Fruit fly (Drosophila melanogaster) whole organism, embryonic: ENCODE results near the gene CG10283.

Source experiments
- CG10565 ChIP-seq: fragments of 200-800 bp; sonication (Bioruptor generic); optimal IDR thresholded peaks from 3 replicates; lab custom pipeline; 2016; ENCODE audit warnings: missing biosample characterization, mild to moderate bottlenecking, missing genetic modification characterization
- CG11247 ChIP-seq: fragments of 200-800 bp; sonication (Bioruptor generic); IDR thresholded peaks from 2 replicates; pipeline ENCODE4 v1.3.6; 2022; ENCODE audit warnings: missing biosample characterization, missing genetic modification characterization
- CG1233 ChIP-seq: fragments of 200-800 bp; sonication (Bioruptor generic); optimal IDR thresholded peaks from 4 replicates; lab custom pipeline; 2018; ENCODE audit warnings: missing biosample characterization, mild to moderate bottlenecking, missing genetic modification characterization
- CG13296 ChIP-seq: fragments of 200-800 bp; sonication (Bioruptor generic); optimal IDR thresholded peaks from 3 replicates; lab custom pipeline; 2018; ENCODE audit warnings: missing biosample characterization, mild to moderate bottlenecking, missing genetic modification characterization
- CG13424 ChIP-seq: fragments of 200-800 bp; sonication (Bioruptor generic); optimal IDR thresholded peaks from 2 replicates; lab custom pipeline; 2019; ENCODE audit warnings: missing biosample characterization, mild to moderate bottlenecking, missing genetic modification characterization, moderate library complexity
- CG13775 ChIP-seq: fragments of 200-800 bp; sonication (Bioruptor generic); optimal IDR thresholded peaks from 3 replicates; lab custom pipeline; 2017; ENCODE audit warnings: missing biosample characterization, mild to moderate bottlenecking, missing genetic modification characterization
- CG14441 ChIP-seq: fragments of 200-800 bp; sonication (Bioruptor generic); IDR thresholded peaks from 2 replicates; pipeline ENCODE4 v1.3.6; 2022; ENCODE audit warnings: missing biosample characterization, missing genetic modification characterization
- CG17361 ChIP-seq: fragments of 200-800 bp; sonication (Bioruptor generic); IDR thresholded peaks from 3 replicates; pipeline ENCODE4 v1.3.6; 2022; ENCODE audit warnings: missing biosample characterization, missing genetic modification characterization
- CG17612 ChIP-seq: fragments of 200-800 bp; sonication (Bioruptor generic); IDR thresholded peaks from 2 replicates; pipeline ENCODE4 v1.3.6; 2022; ENCODE audit warnings: missing biosample characterization, missing genetic modification characterization
- CG2199 ChIP-seq: fragments of 200-800 bp; sonication (Bioruptor generic); IDR thresholded peaks from 3 replicates; pipeline ENCODE4 v1.3.6; 2022; ENCODE audit warnings: missing biosample characterization, missing genetic modification characterization
- CG2889 ChIP-seq: fragments of 200-800 bp; sonication (Bioruptor generic); IDR thresholded peaks from 3 replicates; pipeline ENCODE4 v1.3.6; 2022; ENCODE audit warnings: missing biosample characterization, missing genetic modification characterization
- CG30431 ChIP-seq: fragments of 200-800 bp; sonication (Bioruptor generic); optimal IDR thresholded peaks from 2 replicates; lab custom pipeline; 2017; ENCODE audit warnings: missing biosample characterization, missing genetic modification characterization
- CG31388 ChIP-seq: fragments of 200-800 bp; sonication (Bioruptor generic); optimal IDR thresholded peaks from 2 replicates; lab custom pipeline; 2016; ENCODE audit warnings: missing biosample characterization, missing genetic modification characterization
- CG32767 ChIP-seq: fragments of 200-800 bp; sonication (Bioruptor generic); IDR thresholded peaks from 2 replicates; pipeline ENCODE4 v1.3.6; 2022; ENCODE audit warnings: missing biosample characterization, missing genetic modification characterization
- CG3407 ChIP-seq: fragments of 200-800 bp; sonication (Bioruptor generic); optimal IDR thresholded peaks from 2 replicates; lab custom pipeline; 2018; ENCODE audit warnings: missing biosample characterization, mild to moderate bottlenecking, missing genetic modification characterization
- CG3726 ChIP-seq: fragments of 200-800 bp; sonication (Bioruptor generic); IDR thresholded peaks from 3 replicates; pipeline ENCODE4, ENCODE4 v1.3.6; 2022; ENCODE audit warnings: missing biosample characterization, missing genetic modification characterization
- CG4282 ChIP-seq: fragments of 200-800 bp; sonication (Bioruptor generic); optimal IDR thresholded peaks from 2 replicates; lab custom pipeline; 2016; ENCODE audit warnings: missing biosample characterization, missing genetic modification characterization
- CG6175 ChIP-seq: fragments of 200-800 bp; sonication (Bioruptor generic); IDR thresholded peaks from 3 replicates; pipeline ENCODE4 v1.3.6; 2022; ENCODE audit warnings: missing biosample characterization, missing genetic modification characterization
- CG7556 ChIP-seq: fragments of 200-800 bp; sonication (Bioruptor generic); optimal IDR thresholded peaks from 2 replicates; lab custom pipeline; 2017; ENCODE audit warnings: missing biosample characterization, mild to moderate bottlenecking, missing genetic modification characterization
- CG8290 ChIP-seq, 3 experiments: fragments of 200-800 bp; sonication (Bioruptor generic); optimal IDR thresholded peaks; 2 replicates each; lab custom pipeline; 2016 to 2019; ENCODE audit warnings: missing biosample characterization in 3 of 3, missing genetic modification characterization in 3 of 3, mild to moderate bottlenecking in 2 of 3, moderate library complexity in 1 of 3
- CG9609 ChIP-seq: fragments of 200-800 bp; sonication (Bioruptor generic); optimal IDR thresholded peaks from 3 replicates; lab custom pipeline; 2016; ENCODE audit warnings: missing biosample characterization, missing genetic modification characterization
- CTCF ChIP-seq: fragments of 200-800 bp; sonication (Bioruptor generic); optimal IDR thresholded peaks from 2 replicates; lab custom pipeline; 2017; ENCODE audit warnings: missing biosample characterization, mild to moderate bottlenecking, missing genetic modification characterization, moderate library complexity
- Dek ChIP-seq: fragments of 200-800 bp; sonication (Bioruptor generic); optimal IDR thresholded peaks from 3 replicates; lab custom pipeline; 2019; ENCODE audit warnings: missing biosample characterization, mild to moderate bottlenecking, missing genetic modification characterization, moderate library complexity
- Doc2 ChIP-seq: fragments of 200-800 bp; sonication (Bioruptor generic); IDR thresholded peaks from 2 replicates; pipeline ENCODE4 v1.3.6; 2022; ENCODE audit warnings: missing biosample characterization, missing genetic modification characterization
- E2f1 ChIP-seq: fragments of 200-800 bp; sonication (Bioruptor generic); IDR thresholded peaks from 2 replicates; pipeline ENCODE4 v1.3.6; 2022; ENCODE audit warnings: missing biosample characterization, missing genetic modification characterization
- Hand ChIP-seq: fragments of 200-800 bp; sonication (Bioruptor generic); optimal IDR thresholded peaks from 2 replicates; lab custom pipeline; 2017; ENCODE audit warnings: mild to moderate bottlenecking, missing biosample characterization, missing genetic modification reagents, missing genetic modification characterization
- Jarid2 ChIP-seq: fragments of 200-800 bp; sonication (Bioruptor generic); optimal IDR thresholded peaks from 3 replicates; lab custom pipeline; 2017; ENCODE audit warnings: mild to moderate bottlenecking, missing biosample characterization, missing genetic modification reagents, missing genetic modification characterization
- Lhr ChIP-seq: fragments of 200-800 bp; sonication (Bioruptor generic); optimal IDR thresholded peaks from 3 replicates; lab custom pipeline; 2017; ENCODE audit warnings: mild to moderate bottlenecking, missing biosample characterization, missing genetic modification reagents, missing genetic modification characterization
- amos ChIP-seq: fragments of 200-800 bp; sonication (Bioruptor generic); IDR thresholded peaks from 2 replicates; pipeline ENCODE4 v1.3.6; 2022; ENCODE audit warnings: missing biosample characterization, missing genetic modification characterization; ENCODE audit not compliant: partially characterized antibody
- aop ChIP-seq: fragments of 200-800 bp; sonication (Bioruptor generic); IDR thresholded peaks from 2 replicates; pipeline ENCODE4 v1.3.6; 2022; ENCODE audit warnings: missing biosample characterization, missing genetic modification characterization
- caup ChIP-seq: fragments of 200-800 bp; sonication (Bioruptor generic); optimal IDR thresholded peaks from 3 replicates; lab custom pipeline; 2017; ENCODE audit warnings: missing biosample characterization, mild to moderate bottlenecking, missing genetic modification characterization, moderate library complexity; ENCODE audit not compliant: severe bottlenecking
- cg ChIP-seq: fragments of 200-800 bp; sonication (Bioruptor generic); optimal IDR thresholded peaks from 3 replicates; lab custom pipeline; 2019; ENCODE audit warnings: missing biosample characterization, mild to moderate bottlenecking, missing genetic modification characterization, moderate library complexity
- emc ChIP-seq: fragments of 200-800 bp; sonication (Bioruptor generic); optimal IDR thresholded peaks from 2 replicates; lab custom pipeline; 2016; ENCODE audit warnings: missing biosample characterization, missing genetic modification characterization
- fru ChIP-seq: fragments of >200 bp; optimal IDR thresholded peaks from 2 replicates; lab custom pipeline; 2017
- grn ChIP-seq: fragments of 200-800 bp; sonication (Bioruptor generic); optimal IDR thresholded peaks from 3 replicates; lab custom pipeline; 2017; ENCODE audit warnings: missing biosample characterization, missing genetic modification characterization
- gt ChIP-seq: fragments of 200-800 bp; sonication (Bioruptor generic); IDR thresholded peaks from 2 replicates; pipeline ENCODE4 v1.3.6; 2022; ENCODE audit warnings: missing biosample characterization, missing genetic modification characterization
- h ChIP-seq: fragments of >200 bp; optimal IDR thresholded peaks from 2 replicates; lab custom pipeline; 2017
- hbn ChIP-seq: fragments of 200-800 bp; sonication (Bioruptor generic); IDR thresholded peaks from 2 replicates; pipeline ENCODE4 v1.3.6; 2022; ENCODE audit warnings: missing biosample characterization, missing genetic modification characterization; ENCODE audit not compliant: partially characterized antibody
- kni ChIP-seq: fragments of 200-800 bp; sonication (Bioruptor generic); optimal IDR thresholded peaks from 3 replicates; lab custom pipeline; 2017; ENCODE audit warnings: mild to moderate bottlenecking, missing biosample characterization, missing genetic modification reagents, missing genetic modification characterization
- lola ChIP-seq, 3 experiments: fragments of >200 bp in 2 of 3; fragments of 200-800 bp in 1 of 3; sonication (Bioruptor generic) in 1 of 3; optimal IDR thresholded peaks; 2 replicates each; lab custom pipeline; 2017 to 2019; ENCODE audit warnings: missing biosample characterization in 3 of 3, missing genetic modification characterization in 3 of 3, mild to moderate bottlenecking in 1 of 3, moderate library complexity in 1 of 3
- nerfin-2 ChIP-seq: fragments of 200-800 bp; sonication (Bioruptor generic); IDR thresholded peaks from 2 replicates; pipeline ENCODE4 v1.3.6; 2022; ENCODE audit warnings: missing biosample characterization, missing genetic modification characterization; ENCODE audit not compliant: partially characterized antibody
- nom ChIP-seq: fragments of 200-800 bp; sonication (Bioruptor generic); optimal IDR thresholded peaks from 2 replicates; lab custom pipeline; 2017; ENCODE audit warnings: missing biosample characterization, missing genetic modification characterization, mild to moderate bottlenecking, moderate library complexity, missing genetic modification reagents
- phol ChIP-seq: fragments of 200-800 bp; sonication (Bioruptor generic); optimal IDR thresholded peaks from 3 replicates; lab custom pipeline; 2018; ENCODE audit warnings: missing biosample characterization, mild to moderate bottlenecking, missing genetic modification characterization, moderate library complexity
- pnt ChIP-seq: fragments of 200-800 bp; sonication (Bioruptor generic); optimal IDR thresholded peaks from 3 replicates; lab custom pipeline; 2016; ENCODE audit warnings: missing biosample characterization, missing genetic modification characterization
- schlank ChIP-seq: fragments of 200-800 bp; sonication (Bioruptor generic); optimal IDR thresholded peaks from 2 replicates; lab custom pipeline; 2018; ENCODE audit warnings: missing biosample characterization, mild to moderate bottlenecking, missing genetic modification characterization
- scrt ChIP-seq: fragments of 200-800 bp; sonication (Bioruptor generic); optimal IDR thresholded peaks from 2 replicates; lab custom pipeline; 2018; ENCODE audit warnings: missing biosample characterization, mild to moderate bottlenecking, missing genetic modification characterization, moderate library complexity
- sd ChIP-seq: fragments of 200-800 bp; sonication (Bioruptor generic); optimal IDR thresholded peaks from 3 replicates; lab custom pipeline; 2018; ENCODE audit warnings: missing biosample characterization, mild to moderate bottlenecking, missing genetic modification characterization, moderate library complexity
- sens ChIP-seq: fragments of 200-800 bp; sonication (Bioruptor generic); peaks from one replicate; lab custom pipeline; 2016; ENCODE audit warnings: missing biosample characterization, missing genetic modification characterization
- sr ChIP-seq: fragments of 200-800 bp; sonication (Bioruptor generic); IDR thresholded peaks from 3 replicates; pipeline ENCODE4 v1.3.6; 2022; ENCODE audit warnings: missing biosample characterization, missing genetic modification characterization
- ssp ChIP-seq: fragments of 200-800 bp; sonication (Bioruptor generic); IDR thresholded peaks from 2 replicates; pipeline ENCODE4 v1.3.6; 2022; ENCODE audit warnings: missing biosample characterization, missing genetic modification characterization
- sug ChIP-seq: fragments of 200-800 bp; optimal IDR thresholded peaks from 2 replicates; lab custom pipeline; 2019; ENCODE audit warnings: missing biosample characterization, mild to moderate bottlenecking, missing genetic modification characterization, moderate library complexity
- wek ChIP-seq: fragments of 200-800 bp; sonication (Bioruptor generic); optimal IDR thresholded peaks from 3 replicates; lab custom pipeline; 2018; ENCODE audit warnings: missing biosample characterization, mild to moderate bottlenecking, missing genetic modification characterization, moderate library complexity

Gene CG10283

dm6 chr2L:18485211-18485610 lies 898 bp upstream of the CG10283 start, which contains the start of gene grnd (continued):
- TF ChIP-seq CG9609 (GFP tag; lab: Kevin White, UChicago) (no peak), CG13424 (tag; lab: Kevin White, UChicago) (no peak), aop (GFP tag; lab: Robert Waterston, UW) (no peak), CG32767 (GFP tag; lab: Robert Waterston, UW) (no peak), CG4282 (GFP tag; lab: Kevin White, UChicago) (no peak), Dek (no peak), CG13775 (GFP tag; lab: Kevin White, UChicago) (no peak), h (lab: Kevin White, UChicago) (no peak), Jarid2 (GFP tag; lab: Kevin White, UChicago) (peak; percentile 46), sd (peak; percentile 93), fru (no peak), Doc2 (GFP tag; lab: Robert Waterston, UW) (no peak), CG1233 (no peak), schlank (tag; lab: Kevin White, UChicago) (no peak), CG2199 (peak; percentile 64; the same call in 1 of the 3 replicates), sug (tag; lab: Kevin White, UChicago) (no peak), amos (GFP tag; lab: Robert Waterston, UW) (peak; percentile 26; the same call in 1 of the 2 replicates), CG7556 (GFP tag; lab: Kevin White, UChicago) (no peak), sr (no peak), CG30431 (GFP tag; lab: Kevin White, UChicago) (no peak), CG6175 (GFP tag; lab: Robert Waterston, UW) (peak; percentile 60; the same call in 1 of the 3 replicates), CG8290 (GFP tag; optimal IDR thresholded peaks at IDR 0.05; lab: Kevin White, UChicago) (no peak), CG8290 (tag; optimal IDR thresholded peaks at IDR 0.05; lab: Kevin White, UChicago) (no peak), nerfin-2 (no peak), pnt (GFP tag; lab: Kevin White, UChicago) (no peak), emc (GFP tag; lab: Kevin White, UChicago) (no peak), cg (GFP tag; lab: Kevin White, UChicago) (peak; percentile 72), CG3726 (no peak), Hand (no peak), CG10565 (no peak), nom (GFP tag; lab: Kevin White, UChicago) (peak; percentile 4), CG2889 (GFP tag; lab: Robert Waterston, UW) (no peak), phol (tag; lab: Kevin White, UChicago) (no peak), CG3407 (GFP tag; lab: Kevin White, UChicago) (no peak), kni (peak; percentile 43), CG17612 (GFP tag; lab: Robert Waterston, UW) (no peak), gt (no peak), CG31388 (GFP tag; lab: Kevin White, UChicago) (no peak), sens (GFP tag; lab: Kevin White, UChicago) (no peak), E2f1 (GFP tag; lab: Robert Waterston, UW) (no peak), scrt (GFP tag; lab: Kevin White, UChicago) (no peak), lola (GFP tag; optimal IDR thresholded peaks at IDR 0.05; lab: Kevin White, UChicago) (no peak), CG17361 (GFP tag; lab: Robert Waterston, UW) (no peak), hbn (GFP tag; lab: Robert Waterston, UW) (no peak), CG13296 (GFP tag; lab: Kevin White, UChicago) (no peak), grn (no peak), ssp (GFP tag; lab: Robert Waterston, UW) (no peak), CTCF (GFP tag; lab: Kevin White, UChicago) (no peak), CG11247 (no peak), Lhr (GFP tag; lab: Kevin White, UChicago) (no peak), caup (no peak), CG14441 (GFP tag; lab: Robert Waterston, UW) (no peak), wek (GFP tag; lab: Kevin White, UChicago) (peak; percentile 9)
